Fruit fly (Drosophila melanogaster): ENCODE measurements around the gene CG17477.

The CG17477 gene

DNA sequence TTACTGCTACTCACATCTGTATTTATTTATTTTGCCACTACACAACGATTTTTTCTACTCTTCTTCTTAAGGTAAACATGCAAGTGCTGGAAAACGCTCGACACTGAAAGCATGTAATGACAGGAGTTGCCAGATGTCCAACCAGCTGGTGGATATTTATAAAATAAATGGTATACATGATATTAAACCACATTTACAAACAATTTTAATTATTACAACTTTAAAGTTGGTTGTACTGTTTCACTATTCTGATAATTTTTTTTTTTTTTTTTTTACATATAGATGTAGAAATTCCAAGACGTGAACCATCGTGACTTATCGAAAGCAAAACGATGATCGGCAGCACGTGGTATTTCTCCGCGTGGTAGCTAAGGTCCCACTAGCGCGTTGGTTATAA lies 46.9 kb downstream of the CG17477 start, which contains the start of the genes Keap1 and kuk (continued):
- TF ChIP-seq jigr1 (GFP tag; IDR thresholded peaks at IDR 0.05) = no peak
- no peak for TF ChIP-seq CG31365 (tag; optimal IDR thresholded peaks at IDR 0.05)
- peak; percentile 53 for TF ChIP-seq CG9609 (GFP tag; optimal IDR thresholded peaks at IDR 0.05)
- TF ChIP-seq Opbp (GFP tag; IDR thresholded peaks at IDR 0.05; ENCODE audit: partially characterized antibody) = peak; percentile 71
- no peak for TF ChIP-seq CG10274 (GFP tag; optimal IDR thresholded peaks at IDR 0.05)
- no peak for TF ChIP-seq mirr (GFP tag; optimal IDR thresholded peaks at IDR 0.05)
- TF ChIP-seq eve (GFP tag; optimal IDR thresholded peaks at IDR 0.05) = no peak
- no peak for TF ChIP-seq ro (GFP tag; IDR thresholded peaks at IDR 0.05)
- TF ChIP-seq MESR4 (GFP tag; optimal IDR thresholded peaks at IDR 0.05) = no peak
- peak; percentile 37; the same call in 1 of the 2 replicates for TF ChIP-seq Ada2b (GFP tag; IDR thresholded peaks at IDR 0.05)
- no peak for TF ChIP-seq jing (GFP tag; optimal IDR thresholded peaks at IDR 0.05)
- peak; percentile 49 for TF ChIP-seq Xrp1 (GFP tag; IDR thresholded peaks at IDR 0.05)
- peak; percentile 67 for TF ChIP-seq CoRest (tag; optimal IDR thresholded peaks at IDR 0.05)
- TF ChIP-seq Dp (GFP tag; optimal IDR thresholded peaks at IDR 0.05) = peak; percentile 71
- TF ChIP-seq CG12391 (tag; optimal IDR thresholded peaks at IDR 0.05) = peak; percentile 79
- peak; percentile 90 for TF ChIP-seq Ets97D (GFP tag; optimal IDR thresholded peaks at IDR 0.05)
- TF ChIP-seq CG4854 (GFP tag; optimal IDR thresholded peaks at IDR 0.05) = no peak
- peak; percentile 80 for TF ChIP-seq Rfx (GFP tag; IDR thresholded peaks at IDR 0.05)
- peak; percentile 59; the same call in 2 of the 3 replicates for TF ChIP-seq hb (GFP tag; IDR thresholded peaks at IDR 0.05; ENCODE audit: partially characterized antibody)
- TF ChIP-seq ewg (GFP tag; optimal IDR thresholded peaks at IDR 0.05) = peak; percentile 58
- peak; percentile 48 for TF ChIP-seq Antp (GFP tag; optimal IDR thresholded peaks at IDR 0.05)
- peak; percentile 57 for TF ChIP-seq bab2 (GFP tag; optimal IDR thresholded peaks at IDR 0.05)
- TF ChIP-seq Neu2 (GFP tag; optimal IDR thresholded peaks at IDR 0.05; ENCODE audit: borderline replicate concordance) = no peak
- no peak for TF ChIP-seq CG2199 (GFP tag; IDR thresholded peaks at IDR 0.05)
- TF ChIP-seq chm (GFP tag; IDR thresholded peaks at IDR 0.05) = no peak
- TF ChIP-seq E2f2 (GFP tag; IDR thresholded peaks at IDR 0.05) = peak; percentile 64
- TF ChIP-seq CG8944 (GFP tag; optimal IDR thresholded peaks at IDR 0.05) = peak; percentile 11
- no peak for TF ChIP-seq ab (GFP tag; optimal IDR thresholded peaks at IDR 0.05)
- peak; percentile 59 for TF ChIP-seq CG1602 (GFP tag; optimal IDR thresholded peaks at IDR 0.05)
- TF ChIP-seq CG34224 (GFP tag; IDR thresholded peaks at IDR 0.05; ENCODE audit: partially characterized antibody) = peak; percentile 53
- peak; percentile 64 for TF ChIP-seq HLH4C (GFP tag; IDR thresholded peaks at IDR 0.05; ENCODE audit: partially characterized antibody)
- TF ChIP-seq CG18476 (GFP tag; optimal IDR thresholded peaks at IDR 0.05) = peak; percentile 68
- peak; percentile 99 for TF ChIP-seq CG10267 (tag; optimal IDR thresholded peaks at IDR 0.05)
- TF ChIP-seq CG12299 (tag; optimal IDR thresholded peaks at IDR 0.05) = no peak
- TF ChIP-seq Awh (GFP tag; IDR thresholded peaks at IDR 0.05) = no peak
- TF ChIP-seq Dad (GFP tag; optimal IDR thresholded peaks at IDR 0.05) = peak; percentile 43
- TF ChIP-seq CG2678 (tag; optimal IDR thresholded peaks at IDR 0.05) = peak; percentile 12
- no peak for TF ChIP-seq CG1832 (GFP tag; optimal IDR thresholded peaks at IDR 0.05)
- TF ChIP-seq Hand (GFP tag; optimal IDR thresholded peaks at IDR 0.05) = no peak
- peak; percentile 43 for TF ChIP-seq CG9215 (GFP tag; IDR thresholded peaks at IDR 0.05)
- TF ChIP-seq row (GFP tag; IDR thresholded peaks at IDR 0.05) = peak; percentile 50; the same call in 2 of the 3 replicates
- TF ChIP-seq CG7357 (GFP tag; IDR thresholded peaks at IDR 0.05) = no peak
- peak; percentile 89 for TF ChIP-seq Max (GFP tag; optimal IDR thresholded peaks at IDR 0.05)
- TF ChIP-seq sd (tag; optimal IDR thresholded peaks at IDR 0.05) = peak; percentile 43
- no peak; the same call in 2 of the 4 replicates for TF ChIP-seq Gug (GFP tag; IDR thresholded peaks at IDR 0.05)
- no peak for TF ChIP-seq ftz-f1 (GFP tag; optimal IDR thresholded peaks at IDR 0.05)
- TF ChIP-seq crc (GFP tag; optimal IDR thresholded peaks at IDR 0.05) = no peak
- TF ChIP-seq sens (GFP tag) = peak; percentile 89
- TF ChIP-seq CG11456 (GFP tag; IDR thresholded peaks at IDR 0.05) = 0 out of 3 replicates have a peak, but pooled peaks have one; percentile 66
- TF ChIP-seq CG4707 (GFP tag; optimal IDR thresholded peaks at IDR 0.05) = no peak
- TF ChIP-seq CG12219 (GFP tag; optimal IDR thresholded peaks at IDR 0.05) = no peak

Data from whole organism, embryonic.